Worm (Caenorhabditis elegans) whole organism, young adult: ENCODE measurements around the gene T24C4.5.

Experiments used
- F37B4.10 ChIP-seq: fragments of 200-800 bp; sonication (Bioruptor generic); IDR thresholded peaks from 2 replicates; pipeline ENCODE4 v1.3.6; 2022; ENCODE audit warnings: missing genetic modification characterization, missing compliant biosample characterization
- Y67H2A.10 ChIP-seq: fragments of 200-800 bp; sonication (Bioruptor generic); conservative IDR thresholded peaks from 2 replicates; pipeline ENCODE4 v1.3.6; 2022; ENCODE audit warnings: missing genetic modification reagents, missing genetic modification characterization, missing compliant biosample characterization
- aptf-3 ChIP-seq: fragments of 200-800 bp; sonication (Bioruptor generic); IDR thresholded peaks from 2 replicates; pipeline ENCODE4 v1.3.6; 2022; ENCODE audit warnings: missing genetic modification characterization, missing compliant biosample characterization
- egrh-3 ChIP-seq: fragments of 200-800 bp; sonication (Bioruptor generic); IDR thresholded peaks from 2 replicates; pipeline ENCODE4 v1.3.6; 2022; ENCODE audit warnings: missing genetic modification reagents, missing genetic modification characterization, missing compliant biosample characterization
- hmg-1.2 ChIP-seq: fragments of 200-800 bp; sonication (Bioruptor generic); IDR thresholded peaks from 2 replicates; pipeline ENCODE4 v1.3.6; 2022; ENCODE audit warnings: missing genetic modification reagents, missing genetic modification characterization, missing compliant biosample characterization
- madf-10 ChIP-seq: sonication (generic microtip); optimal IDR thresholded peaks from 2 replicates; lab custom pipeline; 2016; ENCODE audit warnings: mild to moderate bottlenecking, missing genetic modification characterization, missing compliant biosample characterization
- nhr-90 ChIP-seq: sonication (generic microtip); optimal IDR thresholded peaks from 2 replicates; lab custom pipeline; 2016; ENCODE audit warnings: missing genotype, mild to moderate bottlenecking, missing genetic modification characterization, missing compliant biosample characterization
- pha-4 ChIP-seq: fragments of 150-350 bp; sonication (generic microtip); optimal IDR thresholded peaks from 2 replicates; lab custom pipeline; 2014; ENCODE audit warnings: missing biosample characterization, missing genetic modification reagents, missing genetic modification characterization
- snpc-4 ChIP-seq, 5 experiments: fragments of 150-350 bp in 1 of 5; sonication (generic microtip) in 4 of 5; optimal IDR thresholded peaks; 2 replicates each; lab custom pipeline; 2014 to 2018; ENCODE audit warnings: missing genetic modification characterization in 5 of 5, missing biosample characterization in 3 of 5, antibody characterized with exemption in 2 of 5, mild to moderate bottlenecking in 2 of 5, missing compliant biosample characterization in 2 of 5, missing genotype in 2 of 5, moderate library complexity in 2 of 5, missing genetic modification reagents in 1 of 5
- somi-1 ChIP-seq: fragments of 200-800 bp; sonication (Bioruptor generic); optimal IDR thresholded peaks from 2 replicates; lab custom pipeline; 2018; ENCODE audit warnings: mild to moderate bottlenecking, missing genetic modification characterization, missing compliant biosample characterization
- tbx-9 ChIP-seq: sonication (generic microtip); optimal IDR thresholded peaks from 2 replicates; lab custom pipeline; 2016; ENCODE audit warnings: borderline replicate concordance, missing genetic modification characterization, inconsistent platforms, missing compliant biosample characterization
- unc-62 ChIP-seq: fragments of 150-350 bp; optimal IDR thresholded peaks from 2 replicates; lab custom pipeline; 2014; ENCODE audit warnings: missing biosample characterization, missing genetic modification reagents, missing genetic modification characterization
- xnd-1 ChIP-seq: sonication (generic microtip); optimal IDR thresholded peaks from 2 replicates; lab custom pipeline; 2016; ENCODE audit warnings: missing genotype, missing genetic modification reagents, missing genetic modification characterization, missing compliant biosample characterization
- ztf-18 ChIP-seq: sonication (generic microtip); optimal IDR thresholded peaks from 2 replicates; lab custom pipeline; 2016; ENCODE audit warnings: missing genotype, mild to moderate bottlenecking, missing genetic modification characterization, missing compliant biosample characterization

DNA sequence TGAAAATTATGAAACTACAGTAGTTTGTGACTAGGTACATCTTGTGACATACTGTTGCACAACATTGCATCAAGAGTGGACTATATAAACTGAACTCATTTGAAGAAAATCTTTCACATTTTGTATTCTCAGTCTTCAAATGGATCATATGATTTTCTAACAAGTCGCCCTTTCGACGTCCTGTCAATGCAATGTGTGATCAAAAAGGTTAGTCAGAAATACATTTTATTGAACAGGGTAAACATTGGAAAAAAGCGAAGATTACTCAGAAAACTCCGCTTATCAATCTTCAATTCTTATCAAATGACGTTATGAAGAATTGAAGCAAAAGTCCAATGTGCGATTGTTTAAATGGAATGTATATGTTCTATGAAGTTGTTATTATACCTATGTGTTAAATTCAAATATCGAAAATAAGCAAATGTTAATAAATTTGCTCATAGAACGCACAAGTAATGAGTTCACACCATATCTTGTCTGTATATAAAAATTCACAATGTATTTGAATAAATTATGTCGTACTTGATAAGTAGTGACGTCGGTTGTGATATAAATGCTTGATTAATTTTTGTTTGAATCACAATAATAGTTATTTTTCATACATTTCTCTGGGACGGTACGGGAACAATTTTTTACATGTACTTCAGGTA, 46.6 kb downstream of the T24C4.5 start, which contains the start of gene zip-2:
- TF ChIP-seq unc-62, result peak; percentile 8
- TF ChIP-seq ztf-18 (tag; lab: Kevin White, UChicago), result no peak
- no peak for TF ChIP-seq pha-4 (tag; lab: Kevin White, UChicago)
- peak; percentile 27 for TF ChIP-seq madf-10
- TF ChIP-seq Y67H2A.10, result no peak
- TF ChIP-seq egrh-3 (GFP tag; lab: Robert Waterston, UW), result no peak
- TF ChIP-seq nhr-90 (tag; lab: Kevin White, UChicago), result no peak
- no peak for TF ChIP-seq xnd-1 (tag; lab: Kevin White, UChicago)
- TF ChIP-seq F37B4.10, result no peak
- no peak for TF ChIP-seq hmg-1.2 (GFP tag; lab: Robert Waterston, UW)
- TF ChIP-seq aptf-3 (GFP tag; lab: Robert Waterston, UW), result no peak
- TF ChIP-seq snpc-4 (GFP tag; optimal IDR thresholded peaks at IDR 0.05; lab: Kevin White, UChicago), result no peak
- TF ChIP-seq snpc-4 (tag; optimal IDR thresholded peaks at IDR 0.05; lab: Kevin White, UChicago), result no peak
- TF ChIP-seq tbx-9, result no peak
- no peak for TF ChIP-seq somi-1 (GFP tag; lab: Kevin White, UChicago)
